Worm (Caenorhabditis elegans) whole organism, early embryonic: ENCODE data around the gene R08C7.4.

ENCODE experiments used
- flt-1 ChIP-seq: fragments of 200-800 bp; sonication (Bioruptor generic); IDR thresholded peaks from 2 replicates; pipeline ENCODE4 v1.3.6; 2022; ENCODE audit warnings: missing genetic modification characterization, missing compliant biosample characterization
- tbx-37 ChIP-seq: fragments of 200-800 bp; sonication (Bioruptor generic); conservative IDR thresholded peaks from 2 replicates; pipeline ENCODE4 v1.3.6; 2022; ENCODE audit warnings: missing genetic modification reagents, missing genetic modification characterization, missing compliant biosample characterization

ce11 chrIV:4486738-4487137 lies 51.9 kb downstream of the R08C7.4 start, which contains the start of gene trx-3:
- TF ChIP-seq flt-1 (GFP tag; lab: Robert Waterston, UW), result no peak
- no peak for TF ChIP-seq tbx-37 (GFP tag; lab: Robert Waterston, UW)
